Worm (Caenorhabditis elegans): Measurements from ENCODE around the gene srj-27.

The srj-27 gene

DNA sequence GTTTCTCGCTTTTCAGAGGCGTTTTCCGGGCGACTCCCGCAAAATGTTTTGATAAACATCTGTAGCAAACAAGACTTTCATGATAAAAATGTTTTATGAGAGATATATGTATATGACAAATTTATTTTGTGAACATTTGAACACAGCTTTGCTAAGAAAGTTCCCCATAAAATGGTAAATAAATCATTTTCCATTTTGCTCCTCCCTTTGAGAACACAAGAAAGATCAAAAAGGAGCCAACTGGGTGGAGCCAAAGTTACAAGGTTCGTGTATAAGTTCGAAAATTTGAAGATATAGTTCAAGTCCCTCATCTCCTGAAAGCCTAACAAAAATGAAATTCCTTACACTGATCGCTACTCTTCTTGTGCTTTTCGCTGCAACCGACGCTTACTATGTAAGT, 36.9 kb downstream of the srj-27 start, which contains the start of gene C01G10.17:
Gene C01G10.17 (plus strand): TSS at position 301 of the 400 bp plus-strand sequence.
- TF ChIP-seq skn-1 (tag; optimal IDR thresholded peaks at IDR 0.05) (no peak), mdl-1 (tag; optimal IDR thresholded peaks at IDR 0.05) (no peak), nhr-71 (tag; optimal IDR thresholded peaks at IDR 0.05) (no peak), fkh-8 (tag; optimal IDR thresholded peaks at IDR 0.05) (no peak)

ce11 chrV:15089438-15089837, 37.9 kb downstream of the srj-27 start, which contains the start of the genes C01G10.5 and C01G10.4:
C01G10.5 (minus strand) TSS chrV:15089538.
C01G10.4 (plus strand) TSS chrV:15089740.
- no peak for TF ChIP-seq nhr-28 (tag; optimal IDR thresholded peaks at IDR 0.05)
- TF ChIP-seq efl-1 (optimal IDR thresholded peaks at IDR 0.05): no peak
- TF ChIP-seq efl-1 (GFP tag; optimal IDR thresholded peaks at IDR 0.05 in 1 of 2): peak in 1 of 2 experiments; percentile 13

ce11 chrV:15088613-15089012, 38.7 kb downstream of the srj-27 start, which contains the start of gene C01G10.18:
C01G10.18 (minus strand) TSS chrV:15088713.
- no peak for TF ChIP-seq vab-15 (tag; optimal IDR thresholded peaks at IDR 0.05)
- no peak for TF ChIP-seq nhr-77 (tag; optimal IDR thresholded peaks at IDR 0.05)
- no peak for TF ChIP-seq nhr-76 (tag; optimal IDR thresholded peaks at IDR 0.05)

DNA sequence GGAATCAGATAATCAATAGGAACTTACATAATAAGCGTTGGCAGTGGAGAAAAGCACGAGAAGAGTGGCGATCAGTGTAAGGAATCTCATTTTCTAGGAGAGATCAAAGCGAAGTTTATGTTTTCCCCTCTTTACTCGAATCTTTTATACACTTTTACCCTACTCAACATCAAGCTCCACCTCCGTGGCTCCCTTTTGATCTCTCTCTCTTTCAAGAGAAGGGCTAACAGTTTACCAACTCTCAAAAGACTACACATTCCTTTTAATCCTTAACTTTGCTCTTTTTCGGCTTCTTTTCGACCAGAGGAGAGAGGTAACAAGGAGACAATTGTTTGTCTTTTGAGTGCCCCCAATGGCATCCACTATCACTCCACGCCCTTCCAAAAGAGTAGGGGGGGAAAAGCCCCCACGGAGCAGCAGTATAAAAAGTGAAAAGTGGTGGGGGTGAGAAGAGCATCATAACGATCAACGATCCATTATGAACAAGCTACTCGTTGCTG, 40.1 kb downstream of the srj-27 start, which contains the start of the genes C01G10.15 and C01G10.6:
Gene C01G10.15 (minus strand): TSS at position 101 of the 500 bp plus-strand sequence.
Gene C01G10.6 (plus strand): TSS at position 450 of the 500 bp plus-strand sequence.
- no peak for TF ChIP-seq unc-86 (tag; optimal IDR thresholded peaks at IDR 0.05)
- no peak for TF ChIP-seq hlh-4 (tag; optimal IDR thresholded peaks at IDR 0.05)
- TF ChIP-seq aly-2 (tag; optimal IDR thresholded peaks at IDR 0.05): no peak
- no peak for TF ChIP-seq ama-1 (optimal IDR thresholded peaks at IDR 0.05)
- no peak for TF ChIP-seq lir-3 (tag; optimal IDR thresholded peaks at IDR 0.05; ENCODE audit: poor library complexity)
- no peak for TF ChIP-seq fkh-8 (tag; optimal IDR thresholded peaks at IDR 0.05)
- TF ChIP-seq mab-9 (GFP tag; IDR thresholded peaks at IDR 0.05): no peak
- no peak for TF ChIP-seq elt-2 (tag; optimal IDR thresholded peaks at IDR 0.05)
- TF ChIP-seq tbx-2 (tag; optimal IDR thresholded peaks at IDR 0.05): peak; percentile 29
- TF ChIP-seq lin-14 (GFP tag; optimal IDR thresholded peaks at IDR 0.05): peak; percentile 39
- TF ChIP-seq irx-1 (tag; optimal IDR thresholded peaks at IDR 0.05): no peak
- no peak for TF ChIP-seq swsn-7 (tag; optimal IDR thresholded peaks at IDR 0.05)
- no peak for TF ChIP-seq hpl-2 (GFP tag; optimal IDR thresholded peaks at IDR 0.05)
- no peak for TF ChIP-seq isw-1 (GFP tag; IDR thresholded peaks at IDR 0.05)
- TF ChIP-seq ceh-88 (GFP tag; IDR thresholded peaks at IDR 0.05): no peak
- TF ChIP-seq nhr-85 (tag): no peak
- TF ChIP-seq skn-1 (tag; optimal IDR thresholded peaks at IDR 0.05): no peak
- peak; percentile 52 for TF ChIP-seq nhr-77 (tag; optimal IDR thresholded peaks at IDR 0.05)
- TF ChIP-seq lin-13 (GFP tag; optimal IDR thresholded peaks at IDR 0.05): no peak

DNA sequence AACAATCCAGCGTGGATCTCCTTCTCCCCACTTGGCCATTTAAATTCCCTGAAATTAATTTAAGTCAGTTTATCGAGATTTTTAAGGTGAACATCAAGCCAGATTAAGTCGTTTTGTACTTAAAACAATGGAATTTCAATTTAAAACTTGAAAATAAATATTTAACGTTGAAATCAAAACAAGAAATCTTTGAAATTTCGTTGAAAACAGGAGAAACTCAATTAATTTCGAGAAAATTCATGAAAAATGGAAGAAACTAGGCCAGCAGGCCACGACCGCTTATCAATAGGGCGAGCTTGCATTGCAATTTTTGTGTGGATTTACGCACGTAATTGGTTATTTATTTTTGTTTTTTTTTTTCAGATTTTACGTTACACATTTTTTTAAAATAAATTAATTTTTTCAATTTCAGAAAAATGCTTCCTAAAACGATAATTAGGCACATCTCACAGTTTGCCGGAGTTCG, 41.9 kb downstream of the srj-27 start, which contains the start of the genes ahsa-1 and C01G10.7:
Gene ahsa-1 (minus strand): TSS at position 51 of the 466 bp plus-strand sequence.
Gene C01G10.7 (plus strand): TSS at position 413 of the 466 bp plus-strand sequence.
- TF ChIP-seq aly-2 (tag; optimal IDR thresholded peaks at IDR 0.05): peak; percentile 38
- peak; percentile 53; the same call in 1 of the 2 replicates for TF ChIP-seq ceh-88 (GFP tag; IDR thresholded peaks at IDR 0.05)
- TF ChIP-seq unc-130 (tag; optimal IDR thresholded peaks at IDR 0.05): peak; percentile 63
- peak; percentile 94 for TF ChIP-seq tbx-2 (tag; optimal IDR thresholded peaks at IDR 0.05)
- TF ChIP-seq C34B4.2 (tag; optimal IDR thresholded peaks at IDR 0.05): no peak
- no peak for TF ChIP-seq pqm-1 (tag; optimal IDR thresholded peaks at IDR 0.05)
- TF ChIP-seq nhr-85 (tag): peak; percentile 97
- TF ChIP-seq zag-1 (tag; optimal IDR thresholded peaks at IDR 0.05): peak; percentile 54
- peak; percentile 84 to 85 for TF ChIP-seq efl-1 (optimal IDR thresholded peaks at IDR 0.05)
- peak; percentile 83 to 97 for TF ChIP-seq efl-1 (GFP tag; optimal IDR thresholded peaks at IDR 0.05 in 1 of 2)
- TF ChIP-seq sup-37 (GFP tag; optimal IDR thresholded peaks at IDR 0.05): no peak
- TF ChIP-seq egl-13 (tag; optimal IDR thresholded peaks at IDR 0.05): no peak
- TF ChIP-seq pag-3 (tag; optimal IDR thresholded peaks at IDR 0.05; ENCODE audit: borderline replicate concordance, insufficient read depth): no peak
- TF ChIP-seq skn-1 (tag; optimal IDR thresholded peaks at IDR 0.05): peak; percentile 74
- peak; percentile 73 for TF ChIP-seq mab-9 (GFP tag; IDR thresholded peaks at IDR 0.05)
- TF ChIP-seq ceh-82 (tag; optimal IDR thresholded peaks at IDR 0.05): peak; percentile 83 to 91 (median 87)
- peak; percentile 94 for TF ChIP-seq dsc-1 (tag; optimal IDR thresholded peaks at IDR 0.05)
- peak; percentile 92 for TF ChIP-seq irx-1 (tag; optimal IDR thresholded peaks at IDR 0.05)
- no peak for TF ChIP-seq nhr-76 (tag; optimal IDR thresholded peaks at IDR 0.05)
- TF ChIP-seq ztf-11 (tag; optimal IDR thresholded peaks at IDR 0.05): peak in 1 of 2 experiments; percentile 94
- peak; percentile 95 for TF ChIP-seq snu-23 (GFP tag; optimal IDR thresholded peaks at IDR 0.05)
- TF ChIP-seq ces-1 (GFP tag; optimal IDR thresholded peaks at IDR 0.05): no peak
- TF ChIP-seq unc-98 (GFP tag; IDR thresholded peaks at IDR 0.05): peak; percentile 87
- TF ChIP-seq swsn-7 (tag; optimal IDR thresholded peaks at IDR 0.05): peak; percentile 90
- TF ChIP-seq pax-3 (tag; optimal IDR thresholded peaks at IDR 0.05): peak; percentile 99
- TF ChIP-seq hlh-4 (tag; optimal IDR thresholded peaks at IDR 0.05): peak; percentile 34
- peak; percentile 34 for TF ChIP-seq ztf-4 (tag; optimal IDR thresholded peaks at IDR 0.05)
- TF ChIP-seq nhr-28 (tag; optimal IDR thresholded peaks at IDR 0.05): no peak
- TF ChIP-seq lin-13 (GFP tag; optimal IDR thresholded peaks at IDR 0.05): peak; percentile 88
- TF ChIP-seq ama-1 (optimal IDR thresholded peaks at IDR 0.05): peak; percentile 25
- TF ChIP-seq F16B12.6 (tag; optimal IDR thresholded peaks at IDR 0.05): peak; percentile 48

Data from whole organism, L1 larva.